Fruit fly (Drosophila melanogaster) whole organism, embryonic: ENCODE data around the gene CG10874.

Experiments
- Atf6 ChIP-seq: fragments of 200-800 bp; sonication (Bioruptor generic); IDR thresholded peaks from 2 replicates; pipeline ENCODE4 v1.3.6; 2022; ENCODE audit warnings: missing biosample characterization, missing genetic modification characterization
- CG1024 ChIP-seq: fragments of 200-800 bp; sonication (Bioruptor generic); IDR thresholded peaks from 2 replicates; pipeline ENCODE4 v1.3.6; 2022; ENCODE audit warnings: missing biosample characterization, missing genetic modification characterization
- CG11560 ChIP-seq: fragments of 200-800 bp; sonication (Bioruptor generic); IDR thresholded peaks from 3 replicates; pipeline ENCODE4 v1.3.6; 2022; ENCODE audit warnings: missing biosample characterization, missing genetic modification characterization
- CG11696 ChIP-seq: fragments of 200-800 bp; sonication (Bioruptor generic); IDR thresholded peaks from 2 replicates; pipeline ENCODE4 v1.3.6; 2022; ENCODE audit warnings: missing biosample characterization, missing genetic modification characterization
- CG12299 ChIP-seq: fragments of 200-800 bp; sonication (Bioruptor generic); optimal IDR thresholded peaks from 2 replicates; lab custom pipeline; 2018; ENCODE audit warnings: missing biosample characterization, mild to moderate bottlenecking, missing genetic modification characterization
- CG1233 ChIP-seq: fragments of 200-800 bp; sonication (Bioruptor generic); optimal IDR thresholded peaks from 4 replicates; lab custom pipeline; 2018; ENCODE audit warnings: missing biosample characterization, mild to moderate bottlenecking, missing genetic modification characterization
- CG13424 ChIP-seq: fragments of 200-800 bp; sonication (Bioruptor generic); optimal IDR thresholded peaks from 2 replicates; lab custom pipeline; 2019; ENCODE audit warnings: missing biosample characterization, mild to moderate bottlenecking, missing genetic modification characterization, moderate library complexity
- CG14441 ChIP-seq: fragments of 200-800 bp; sonication (Bioruptor generic); IDR thresholded peaks from 2 replicates; pipeline ENCODE4 v1.3.6; 2022; ENCODE audit warnings: missing biosample characterization, missing genetic modification characterization
- CG15479 ChIP-seq: fragments of 200-800 bp; sonication (Bioruptor generic); optimal IDR thresholded peaks from 3 replicates; lab custom pipeline; 2019; ENCODE audit warnings: missing biosample characterization, mild to moderate bottlenecking, missing genetic modification characterization, moderate library complexity
- CG15696 ChIP-seq: fragments of 200-800 bp; sonication (Bioruptor generic); optimal IDR thresholded peaks from 2 replicates; lab custom pipeline; 2019; ENCODE audit warnings: missing biosample characterization, mild to moderate bottlenecking, missing genetic modification characterization, moderate library complexity
- CG1602 ChIP-seq: fragments of 200-800 bp; sonication (Bioruptor generic); optimal IDR thresholded peaks from 3 replicates; lab custom pipeline; 2016; ENCODE audit warnings: missing biosample characterization, missing genetic modification characterization
- CG17361 ChIP-seq: fragments of 200-800 bp; sonication (Bioruptor generic); IDR thresholded peaks from 3 replicates; pipeline ENCODE4 v1.3.6; 2022; ENCODE audit warnings: missing biosample characterization, missing genetic modification characterization
- CG17385 ChIP-seq: fragments of 200-800 bp; sonication (Bioruptor generic); optimal IDR thresholded peaks from 3 replicates; lab custom pipeline; 2018; ENCODE audit warnings: missing biosample characterization, mild to moderate bottlenecking, missing genetic modification characterization
- CG30403 ChIP-seq: fragments of 200-800 bp; sonication (Bioruptor generic); optimal IDR thresholded peaks from 3 replicates; lab custom pipeline; 2016; ENCODE audit warnings: missing biosample characterization, missing genetic modification characterization
- CG3995 ChIP-seq: fragments of 200-800 bp; sonication (Bioruptor generic); optimal IDR thresholded peaks from 3 replicates; lab custom pipeline; 2016; ENCODE audit warnings: missing biosample characterization, missing genetic modification characterization
- CG4707 ChIP-seq: fragments of 200-800 bp; sonication (Bioruptor generic); optimal IDR thresholded peaks from 2 replicates; lab custom pipeline; 2018; ENCODE audit warnings: missing biosample characterization, mild to moderate bottlenecking, missing genetic modification characterization, moderate library complexity
- CG5245 ChIP-seq: fragments of 200-800 bp; sonication (Bioruptor generic); optimal IDR thresholded peaks from 3 replicates; lab custom pipeline; 2016; ENCODE audit warnings: missing biosample characterization, missing genetic modification characterization
- CG7963 ChIP-seq: fragments of 200-800 bp; sonication (Bioruptor generic); IDR thresholded peaks from 3 replicates; pipeline ENCODE4 v1.3.6; 2022; ENCODE audit warnings: missing biosample characterization, missing genetic modification characterization; ENCODE audit not compliant: partially characterized antibody
- CG9215 ChIP-seq: fragments of 200-800 bp; sonication (Bioruptor generic); IDR thresholded peaks from 2 replicates; pipeline ENCODE4 v1.3.6; 2022; ENCODE audit warnings: missing biosample characterization, missing genetic modification characterization
- CG9727 ChIP-seq: fragments of 200-800 bp; sonication (Bioruptor generic); optimal IDR thresholded peaks from 3 replicates; lab custom pipeline; 2017; ENCODE audit warnings: missing biosample characterization, mild to moderate bottlenecking, missing genetic modification characterization
- CG9817 ChIP-seq: fragments of 200-800 bp; sonication (Bioruptor generic); optimal IDR thresholded peaks from 2 replicates; lab custom pipeline; 2018; ENCODE audit warnings: missing biosample characterization, mild to moderate bottlenecking, missing genetic modification characterization, moderate library complexity
- Gsc ChIP-seq: fragments of 200-800 bp; sonication (Bioruptor generic); IDR thresholded peaks from 2 replicates; pipeline ENCODE4 v1.3.6; 2022; ENCODE audit warnings: missing biosample characterization, missing genetic modification characterization
- HLH54F ChIP-seq: fragments of 200-800 bp; sonication (Bioruptor generic); optimal IDR thresholded peaks from 3 replicates; lab custom pipeline; 2016; ENCODE audit warnings: missing biosample characterization, missing genetic modification characterization
- Lpt ChIP-seq: fragments of >200 bp; optimal IDR thresholded peaks from 2 replicates; lab custom pipeline; 2018; ENCODE audit warnings: missing biosample characterization, missing genetic modification characterization
- NFAT ChIP-seq: fragments of 200-800 bp; sonication (Bioruptor generic); IDR thresholded peaks from 2 replicates; pipeline ENCODE4 v1.3.6; 2022; ENCODE audit warnings: missing biosample characterization, missing genetic modification characterization
- Optix ChIP-seq: fragments of 200-800 bp; sonication (Bioruptor generic); IDR thresholded peaks from 3 replicates; pipeline ENCODE4 v1.3.6; 2022; ENCODE audit warnings: missing biosample characterization, missing genetic modification characterization
- PHDP ChIP-seq: fragments of 200-800 bp; sonication (Bioruptor generic); optimal IDR thresholded peaks from 3 replicates; lab custom pipeline; 2018; ENCODE audit warnings: missing biosample characterization, mild to moderate bottlenecking, missing genetic modification characterization, moderate library complexity
- Ravus ChIP-seq: fragments of 200-800 bp; sonication (Bioruptor generic); IDR thresholded peaks from 2 replicates; pipeline ENCODE4 v1.3.6; 2022; ENCODE audit warnings: missing biosample characterization, missing genetic modification characterization
- Six4 ChIP-seq: fragments of 200-800 bp; sonication (Bioruptor generic); optimal IDR thresholded peaks from 2 replicates; lab custom pipeline; 2016; ENCODE audit warnings: missing biosample characterization, missing genetic modification characterization
- Taf1 ChIP-seq: fragments of 200-800 bp; sonication (Bioruptor generic); IDR thresholded peaks from 2 replicates; pipeline ENCODE4 v1.3.6; 2022; ENCODE audit warnings: missing biosample characterization, missing genetic modification characterization
- YL-1 ChIP-seq: fragments of 200-800 bp; sonication (Bioruptor generic); optimal IDR thresholded peaks from 3 replicates; lab custom pipeline; 2017; ENCODE audit warnings: missing biosample characterization, mild to moderate bottlenecking, missing genetic modification characterization
- aop ChIP-seq: fragments of 200-800 bp; sonication (Bioruptor generic); IDR thresholded peaks from 2 replicates; pipeline ENCODE4 v1.3.6; 2022; ENCODE audit warnings: missing biosample characterization, missing genetic modification characterization
- ash1 ChIP-seq: fragments of 200-800 bp; sonication (Bioruptor generic); optimal IDR thresholded peaks from 2 replicates; lab custom pipeline; 2018; ENCODE audit warnings: missing biosample characterization, mild to moderate bottlenecking, missing genetic modification characterization
- cg ChIP-seq: fragments of 200-800 bp; sonication (Bioruptor generic); optimal IDR thresholded peaks from 3 replicates; lab custom pipeline; 2019; ENCODE audit warnings: missing biosample characterization, mild to moderate bottlenecking, missing genetic modification characterization, moderate library complexity
- chif ChIP-seq, 2 experiments: fragments of 200-800 bp; sonication (Bioruptor generic); optimal IDR thresholded peaks; 3 replicates each; lab custom pipeline; 2016; ENCODE audit warnings: missing biosample characterization in 2 of 2, missing genetic modification characterization in 2 of 2
- dan ChIP-seq: fragments of 200-800 bp; sonication (Bioruptor generic); IDR thresholded peaks from 2 replicates; pipeline ENCODE4 v1.3.6; 2022; ENCODE audit warnings: missing biosample characterization, missing genetic modification characterization
- dimm ChIP-seq: fragments of 200-800 bp; sonication (Bioruptor generic); IDR thresholded peaks from 2 replicates; pipeline ENCODE4 v1.3.6; 2022; ENCODE audit warnings: missing biosample characterization, missing genetic modification characterization
- dmrt11E ChIP-seq: fragments of 200-800 bp; sonication (Bioruptor generic); optimal IDR thresholded peaks from 3 replicates; lab custom pipeline; 2018; ENCODE audit warnings: missing biosample characterization, mild to moderate bottlenecking, missing genetic modification characterization, moderate library complexity
- esg ChIP-seq: fragments of 200-800 bp; sonication (Bioruptor generic); conservative IDR thresholded peaks from 2 replicates; pipeline ENCODE4 v1.3.6; 2022; ENCODE audit warnings: missing biosample characterization, missing genetic modification characterization
- gt ChIP-seq: fragments of 200-800 bp; sonication (Bioruptor generic); IDR thresholded peaks from 2 replicates; pipeline ENCODE4 v1.3.6; 2022; ENCODE audit warnings: missing biosample characterization, missing genetic modification characterization
- lmd ChIP-seq: fragments of 200-800 bp; sonication (Bioruptor generic); IDR thresholded peaks from 2 replicates; pipeline ENCODE4 v1.3.6; 2022; ENCODE audit warnings: missing biosample characterization, missing genetic modification characterization
- peb ChIP-seq: fragments of 200-800 bp; sonication (Bioruptor generic); IDR thresholded peaks from 2 replicates; pipeline ENCODE4 v1.3.6; 2022; ENCODE audit warnings: missing biosample characterization, missing genetic modification characterization
- pfk ChIP-seq: fragments of 200-800 bp; sonication (Bioruptor generic); optimal IDR thresholded peaks from 2 replicates; lab custom pipeline; 2018; ENCODE audit warnings: missing biosample characterization, mild to moderate bottlenecking, missing genetic modification characterization, moderate library complexity
- pho ChIP-seq: fragments of 200-800 bp; sonication (Bioruptor generic); optimal IDR thresholded peaks from 2 replicates; lab custom pipeline; 2016; ENCODE audit warnings: missing biosample characterization, missing genetic modification characterization
- psq ChIP-seq: fragments of 200-800 bp; sonication (Bioruptor generic); optimal IDR thresholded peaks from 2 replicates; lab custom pipeline; 2017; ENCODE audit warnings: missing biosample characterization, missing genetic modification characterization
- sc ChIP-seq, 3 experiments: fragments of >200 bp in 2 of 3; fragments of 200-800 bp in 1 of 3; sonication (Bioruptor generic) in 1 of 3; optimal IDR thresholded peaks; 2 replicates in 2 of 3; 3 replicates in 1 of 3; lab custom pipeline; 2017; ENCODE audit warnings: mild to moderate bottlenecking in 1 of 3, missing biosample characterization in 1 of 3, missing genetic modification characterization in 1 of 3, missing genetic modification reagents in 1 of 3
- sens-2 ChIP-seq: fragments of 200-800 bp; sonication (Bioruptor generic); IDR thresholded peaks from 2 replicates; pipeline ENCODE4 v1.3.6; 2022; ENCODE audit warnings: missing biosample characterization, missing genetic modification characterization
- slou ChIP-seq: fragments of 200-800 bp; sonication (Bioruptor generic); optimal IDR thresholded peaks from 3 replicates; lab custom pipeline; 2016; ENCODE audit warnings: missing biosample characterization, missing genetic modification characterization
- trh ChIP-seq: fragments of 200-800 bp; sonication (Bioruptor generic); optimal IDR thresholded peaks from 2 replicates; lab custom pipeline; 2016; ENCODE audit warnings: missing biosample characterization, missing genetic modification characterization
- tup ChIP-seq: fragments of 200-800 bp; sonication (Bioruptor generic); optimal IDR thresholded peaks from 2 replicates; lab custom pipeline; 2016; ENCODE audit warnings: missing biosample characterization, mild to moderate bottlenecking, missing genetic modification characterization, moderate library complexity
- zf30C ChIP-seq: fragments of 200-800 bp; sonication (Bioruptor generic); optimal IDR thresholded peaks from 3 replicates; lab custom pipeline; 2018; ENCODE audit warnings: missing biosample characterization, mild to moderate bottlenecking, missing genetic modification characterization

CG10874 gene

DNA sequence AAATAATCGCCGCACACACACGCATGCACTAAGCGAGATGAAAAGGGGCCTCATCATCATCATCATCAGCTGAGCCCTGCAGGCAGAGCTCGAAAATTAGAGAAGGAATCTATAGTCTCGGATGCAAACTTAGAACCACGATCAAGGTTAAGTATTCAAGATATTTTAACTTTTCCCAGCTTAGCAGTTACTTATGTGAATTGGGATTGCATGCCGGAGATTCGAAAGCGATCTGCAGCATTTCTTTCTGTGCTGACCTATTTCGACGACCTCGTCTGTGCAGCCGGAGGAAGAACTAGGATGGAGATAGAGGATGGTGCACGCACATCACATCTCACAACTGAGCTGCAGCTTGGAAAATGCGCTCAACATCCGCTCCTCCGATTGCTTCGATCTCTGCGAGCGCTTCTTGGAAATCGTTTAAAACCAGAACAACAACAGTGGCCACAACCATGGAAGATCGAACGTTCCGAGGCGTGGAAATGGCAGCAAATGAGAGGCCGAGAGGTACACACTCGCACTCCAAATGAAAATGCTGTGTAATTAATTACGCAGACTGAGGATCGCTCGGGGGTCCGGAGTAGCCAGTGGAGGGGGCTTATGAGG lies 9.3 kb downstream of the CG10874 start (continued):
- TF ChIP-seq CG30403 (GFP tag; lab: Kevin White, UChicago) = peak; percentile 21
- TF ChIP-seq Ravus (GFP tag; lab: Robert Waterston, UW) = no peak
- TF ChIP-seq CG15696 (tag; lab: Kevin White, UChicago) = peak; percentile 96
- no peak for TF ChIP-seq CG14441 (GFP tag; lab: Robert Waterston, UW)
- TF ChIP-seq dmrt11E (tag; lab: Kevin White, UChicago) = peak; percentile 97
- TF ChIP-seq CG4707 = peak; percentile 44
- peak; percentile 89 for TF ChIP-seq dan (GFP tag; lab: Robert Waterston, UW)
- no peak for TF ChIP-seq CG12299 (tag; lab: Kevin White, UChicago)
- no peak for TF ChIP-seq zf30C (GFP tag; lab: Kevin White, UChicago)
- no peak for TF ChIP-seq CG7963 (GFP tag; lab: Robert Waterston, UW)
- no peak for TF ChIP-seq cg (GFP tag; lab: Kevin White, UChicago)
- TF ChIP-seq Six4 (GFP tag; lab: Kevin White, UChicago) = no peak
- TF ChIP-seq CG15479 (GFP tag; lab: Kevin White, UChicago) = no peak
- TF ChIP-seq Gsc (GFP tag; lab: Robert Waterston, UW) = no peak
- no peak for TF ChIP-seq Taf1 (GFP tag; lab: Robert Waterston, UW)
- peak; percentile 65 for TF ChIP-seq CG1602 (GFP tag; lab: Kevin White, UChicago)
- no peak for TF ChIP-seq pfk (GFP tag; lab: Kevin White, UChicago)
- TF ChIP-seq CG11560 (tag; lab: Robert Waterston, UW) = no peak
- TF ChIP-seq sc (optimal IDR thresholded peaks at IDR 0.05; lab: Kevin White, UChicago) = no peak
- TF ChIP-seq sc (GFP tag; optimal IDR thresholded peaks at IDR 0.05; lab: Kevin White, UChicago) = peak; percentile 52
- peak; percentile 65 for TF ChIP-seq aop (GFP tag; lab: Robert Waterston, UW)
- no peak for TF ChIP-seq ash1 (GFP tag; lab: Kevin White, UChicago)
- peak; percentile 44 for TF ChIP-seq trh (GFP tag; lab: Kevin White, UChicago)
- no peak; the same call in 1 of the 2 replicates for TF ChIP-seq esg
- TF ChIP-seq NFAT (GFP tag; lab: Robert Waterston, UW) = no peak
- peak; percentile 62 for TF ChIP-seq CG1233
- no peak for TF ChIP-seq pho
- TF ChIP-seq peb (GFP tag; lab: Robert Waterston, UW) = 0 out of 2 replicates have a peak, but pooled peaks have one; percentile 25
- TF ChIP-seq CG11696 (GFP tag; lab: Robert Waterston, UW) = peak; percentile 99
- TF ChIP-seq CG9817 (tag; lab: Kevin White, UChicago) = no peak
- TF ChIP-seq CG3995 = no peak
- no peak for TF ChIP-seq CG17385 (GFP tag; lab: Kevin White, UChicago)
- TF ChIP-seq PHDP (tag; lab: Kevin White, UChicago) = no peak
- peak; percentile 66; the same call in 2 of the 3 replicates for TF ChIP-seq CG17361
- TF ChIP-seq CG1024 (GFP tag; lab: Robert Waterston, UW) = peak; percentile 58
- peak; percentile 68; the same call in 1 of the 2 replicates for TF ChIP-seq gt (GFP tag; lab: Robert Waterston, UW)
- no peak for TF ChIP-seq lmd (GFP tag; lab: Robert Waterston, UW)
- peak; percentile 92 for TF ChIP-seq CG9727 (GFP tag; lab: Kevin White, UChicago)
- TF ChIP-seq Atf6 (GFP tag; lab: Robert Waterston, UW) = no peak
- TF ChIP-seq chif (GFP tag; optimal IDR thresholded peaks at IDR 0.05; lab: Kevin White, UChicago) = peak; percentile 33 to 91
- no peak for TF ChIP-seq YL-1 (GFP tag; lab: Kevin White, UChicago)
- no peak for TF ChIP-seq psq (GFP tag; lab: Kevin White, UChicago)
- TF ChIP-seq sens-2 (GFP tag; lab: Robert Waterston, UW) = peak; percentile 68; the same call in 1 of the 2 replicates
- peak; percentile 45 for TF ChIP-seq CG13424 (tag; lab: Kevin White, UChicago)
- peak; percentile 52 for TF ChIP-seq CG5245 (GFP tag; lab: Kevin White, UChicago)
- peak; percentile 29 for TF ChIP-seq HLH54F (GFP tag; lab: Kevin White, UChicago)
- no peak for TF ChIP-seq dimm (GFP tag; lab: Robert Waterston, UW)
- TF ChIP-seq slou (GFP tag; lab: Kevin White, UChicago) = no peak
- TF ChIP-seq Lpt (GFP tag; lab: Kevin White, UChicago) = no peak
- no peak for TF ChIP-seq CG9215 (GFP tag; lab: Robert Waterston, UW)
- peak; percentile 72; the same call in 2 of the 3 replicates for TF ChIP-seq Optix (GFP tag; lab: Robert Waterston, UW)
- TF ChIP-seq tup (GFP tag; lab: Kevin White, UChicago) = peak; percentile 35
